Fruit fly (Drosophila melanogaster): ENCODE results near the gene cnc.

dm6 chr3R:23139634-23140010 is 86.9 kb downstream of the cnc start:
- TF ChIP-seq EcR (GFP tag; optimal IDR thresholded peaks at IDR 0.05) (no peak), usp (GFP tag; optimal IDR thresholded peaks at IDR 0.05) (no peak), CG8478 (optimal IDR thresholded peaks at IDR 0.05) (no peak)

Measured in whole organism.